Fruit fly (Drosophila melanogaster): ENCODE results near the gene CG43056.

CG43056 gene

DNA sequence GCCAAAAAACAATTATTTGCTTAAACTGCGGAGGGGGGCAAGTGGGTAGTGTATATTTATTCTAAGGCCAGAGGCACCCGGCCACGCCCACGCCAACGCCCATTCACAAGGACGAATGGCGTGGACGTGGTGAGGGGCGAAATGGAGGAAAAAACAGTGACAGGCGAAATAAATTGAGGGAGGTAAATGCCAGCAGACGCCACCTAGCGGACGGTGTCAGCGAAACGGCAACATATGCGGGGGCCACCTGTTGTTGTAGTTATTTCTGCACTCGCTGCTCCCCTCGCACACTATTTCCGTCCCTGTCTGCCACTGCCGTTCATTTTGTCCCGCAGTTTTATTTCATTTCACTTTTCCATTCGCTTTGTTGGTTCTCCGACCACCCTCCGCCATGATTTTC lies 19.6 kb upstream of the CG43056 start:
- peak; percentile 52 for TF ChIP-seq Med (GFP tag)
- TF ChIP-seq btn (GFP tag; optimal IDR thresholded peaks at IDR 0.05) = no peak
- TF ChIP-seq CG17186 (GFP tag; optimal IDR thresholded peaks at IDR 0.05) = no peak
- TF ChIP-seq Mrtf (GFP tag; IDR thresholded peaks at IDR 0.05) = no peak
- TF ChIP-seq Opbp (GFP tag; IDR thresholded peaks at IDR 0.05; ENCODE audit: partially characterized antibody) = no peak
- no peak for TF ChIP-seq CG4424 (GFP tag; optimal IDR thresholded peaks at IDR 0.05)
- TF ChIP-seq Ets65A (GFP tag) = peak; percentile 78
- no peak for TF ChIP-seq gfzf (GFP tag; optimal IDR thresholded peaks at IDR 0.05)
- no peak for TF ChIP-seq gcm2 (GFP tag; optimal IDR thresholded peaks at IDR 0.05)
- TF ChIP-seq Doc3 (GFP tag; IDR thresholded peaks at IDR 0.05; ENCODE audit: partially characterized antibody) = no peak
- TF ChIP-seq tup (GFP tag; optimal IDR thresholded peaks at IDR 0.05) = no peak
- TF ChIP-seq CG12219 (GFP tag; optimal IDR thresholded peaks at IDR 0.05) = no peak
- TF ChIP-seq org-1 (GFP tag; optimal IDR thresholded peaks at IDR 0.05) = no peak
- no peak for TF ChIP-seq twi (tag; optimal IDR thresholded peaks at IDR 0.05)
- TF ChIP-seq dpn (GFP tag; optimal IDR thresholded peaks at IDR 0.05) = peak in 1 of 2 experiments; percentile 4
- TF ChIP-seq sens-2 (GFP tag; IDR thresholded peaks at IDR 0.05) = no peak
- TF ChIP-seq Sox100B (GFP tag; optimal IDR thresholded peaks at IDR 0.05) = no peak
- TF ChIP-seq tna (GFP tag; IDR thresholded peaks at IDR 0.05; ENCODE audit: partially characterized antibody) = no peak
- TF ChIP-seq ind (GFP tag; optimal IDR thresholded peaks at IDR 0.05) = peak; percentile 32
- TF ChIP-seq eyg (GFP tag; optimal IDR thresholded peaks at IDR 0.05) = no peak
- TF ChIP-seq jigr1 (GFP tag; IDR thresholded peaks at IDR 0.05) = no peak
- TF ChIP-seq zfh1 (GFP tag; IDR thresholded peaks at IDR 0.05) = 0 out of 3 replicates have a peak, but pooled peaks have one; percentile 16
- no peak for TF ChIP-seq BEAF-32 (GFP tag; optimal IDR thresholded peaks at IDR 0.05)
- TF ChIP-seq CG31441 (GFP tag; IDR thresholded peaks at IDR 0.05) = no peak
- peak; percentile 45; the same call in 1 of the 2 replicates for TF ChIP-seq CG32532 (GFP tag; IDR thresholded peaks at IDR 0.05)
- no peak for TF ChIP-seq D19B (GFP tag; optimal IDR thresholded peaks at IDR 0.05)
- TF ChIP-seq CG6683 (GFP tag; optimal IDR thresholded peaks at IDR 0.05) = no peak
- peak; percentile 38 for TF ChIP-seq CG10366 (GFP tag; IDR thresholded peaks at IDR 0.05)
- no peak for TF ChIP-seq Hr3 (GFP tag; optimal IDR thresholded peaks at IDR 0.05)
- 0 out of 2 replicates have a peak, but pooled peaks have one; percentile 27 for TF ChIP-seq Oaz (GFP tag; IDR thresholded peaks at IDR 0.05)
- TF ChIP-seq CG17802 (tag; optimal IDR thresholded peaks at IDR 0.05) = no peak
- TF ChIP-seq Awh (GFP tag; IDR thresholded peaks at IDR 0.05) = 0 out of 2 replicates have a peak, but pooled peaks have one; percentile 20
- TF ChIP-seq Fer1 (GFP tag; optimal IDR thresholded peaks at IDR 0.05) = no peak
- peak; percentile 18 for TF ChIP-seq lab (GFP tag; optimal IDR thresholded peaks at IDR 0.05)
- TF ChIP-seq so (GFP tag; IDR thresholded peaks at IDR 0.05) = no peak
- TF ChIP-seq CG2202 (tag; optimal IDR thresholded peaks at IDR 0.05) = no peak
- TF ChIP-seq sna (GFP tag; IDR thresholded peaks at IDR 0.05; ENCODE audit: partially characterized antibody) = no peak
- TF ChIP-seq Xrp1 (GFP tag; IDR thresholded peaks at IDR 0.05) = no peak
- no peak for TF ChIP-seq NC2β (GFP tag; optimal IDR thresholded peaks at IDR 0.05)
- no peak for TF ChIP-seq CG2199 (GFP tag; IDR thresholded peaks at IDR 0.05)
- TF ChIP-seq CG14667 (GFP tag; IDR thresholded peaks at IDR 0.05) = peak; percentile 32; the same call in 1 of the 2 replicates
- no peak for TF ChIP-seq Chrac-16 (GFP tag; optimal IDR thresholded peaks at IDR 0.05)
- no peak for TF ChIP-seq Dll (GFP tag; IDR thresholded peaks at IDR 0.05; ENCODE audit: partially characterized antibody)
- no peak for TF ChIP-seq crol (GFP tag; IDR thresholded peaks at IDR 0.05)
- no peak for TF ChIP-seq CG6791 (GFP tag; IDR thresholded peaks at IDR 0.05; ENCODE audit: partially characterized antibody)
- TF ChIP-seq gsb (GFP tag; IDR thresholded peaks at IDR 0.05) = no peak
- TF ChIP-seq ssp (GFP tag; IDR thresholded peaks at IDR 0.05) = 0 out of 2 replicates have a peak, but pooled peaks have one; percentile 22
- no peak for TF ChIP-seq Oli (tag; optimal IDR thresholded peaks at IDR 0.05)
- no peak for TF ChIP-seq dm (GFP tag; optimal IDR thresholded peaks at IDR 0.05)
- TF ChIP-seq CG6175 (GFP tag; IDR thresholded peaks at IDR 0.05) = no peak
- TF ChIP-seq psq (GFP tag; optimal IDR thresholded peaks at IDR 0.05) = no peak
- no peak for TF ChIP-seq YL-1 (GFP tag; optimal IDR thresholded peaks at IDR 0.05)

Data from whole organism, embryonic.